Fruit fly (Drosophila melanogaster) whole organism, prepupa: Measurements from ENCODE around the gene CG10969.

ENCODE experiments used
- CG31627 ChIP-seq: fragments of 200-800 bp; sonication (Bioruptor generic); optimal IDR thresholded peaks from 3 replicates; lab custom pipeline; 2016; ENCODE audit warnings: missing biosample characterization, missing genetic modification characterization
- CG6792 ChIP-seq: fragments of 200-800 bp; sonication (Bioruptor generic); optimal IDR thresholded peaks from 3 replicates; lab custom pipeline; 2016; ENCODE audit warnings: missing biosample characterization, missing genetic modification characterization
- Eip75B ChIP-seq: fragments of 200-800 bp; sonication (Bioruptor generic); optimal IDR thresholded peaks from 3 replicates; lab custom pipeline; 2016; ENCODE audit warnings: missing biosample characterization, missing genetic modification characterization
- Ets21C ChIP-seq: fragments of 200-800 bp; sonication (Bioruptor generic); optimal IDR thresholded peaks from 3 replicates; lab custom pipeline; 2016; ENCODE audit warnings: missing biosample characterization, missing genetic modification characterization
- Sox102F ChIP-seq: fragments of 200-800 bp; sonication (Bioruptor generic); optimal IDR thresholded peaks from 2 replicates; lab custom pipeline; 2016; ENCODE audit warnings: missing biosample characterization, mild to moderate bottlenecking, missing genetic modification characterization

- TF ChIP-seq Sox102F (GFP tag; lab: Kevin White, UChicago) (no peak), CG31627 (GFP tag; lab: Kevin White, UChicago) (no peak), CG6792 (GFP tag; lab: Kevin White, UChicago) (no peak), Ets21C (no peak), Eip75B (no peak)
Observed at dm6 chr3L:12808421-12808820, 27.5 kb upstream of the CG10969 start, which contains the start of gene CG32110.
